Fruit fly (Drosophila melanogaster) whole organism, prepupa: ENCODE results near the gene lilli.

Experiments used
- Blimp-1 ChIP-seq: fragments of 200-800 bp; sonication (Bioruptor generic); optimal IDR thresholded peaks from 3 replicates; lab custom pipeline; 2017; ENCODE audit warnings: missing biosample characterization, missing genetic modification characterization, mild to moderate bottlenecking, moderate library complexity, missing genetic modification reagents
- CG11294 ChIP-seq: fragments of 200-800 bp; sonication (Bioruptor generic); IDR thresholded peaks from 2 replicates; pipeline ENCODE4 v1.3.6; 2022; ENCODE audit warnings: missing biosample characterization, missing genetic modification characterization
- CG11762 ChIP-seq: fragments of 200-800 bp; sonication (Bioruptor generic); optimal IDR thresholded peaks from 3 replicates; lab custom pipeline; 2016; ENCODE audit warnings: missing biosample characterization, missing genetic modification characterization; ENCODE audit not compliant: insufficient read depth
- CG15336 ChIP-seq: fragments of 200-800 bp; sonication (Bioruptor generic); IDR thresholded peaks from 2 replicates; pipeline ENCODE4 v1.3.6; 2022; ENCODE audit warnings: missing biosample characterization, missing genetic modification characterization
- CG1621 ChIP-seq: fragments of 200-800 bp; sonication (Bioruptor generic); optimal IDR thresholded peaks from 3 replicates; lab custom pipeline; 2018; ENCODE audit warnings: missing biosample characterization, mild to moderate bottlenecking, missing genetic modification characterization
- CG34406 ChIP-seq: fragments of 200-800 bp; sonication (Bioruptor generic); optimal IDR thresholded peaks from 3 replicates; lab custom pipeline; 2016; ENCODE audit warnings: missing biosample characterization, missing genetic modification characterization
- CG3919 ChIP-seq: fragments of 200-800 bp; sonication (Bioruptor generic); optimal IDR thresholded peaks from 3 replicates; lab custom pipeline; 2016; ENCODE audit warnings: missing biosample characterization, missing genetic modification characterization
- CG4318 ChIP-seq: fragments of 200-800 bp; sonication (Bioruptor generic); optimal IDR thresholded peaks from 3 replicates; lab custom pipeline; 2017; ENCODE audit warnings: missing biosample characterization, mild to moderate bottlenecking, missing genetic modification characterization
- CG6163 ChIP-seq: fragments of 200-800 bp; sonication (Bioruptor generic); IDR thresholded peaks from 3 replicates; pipeline ENCODE4 v1.3.6; 2022; ENCODE audit warnings: missing biosample characterization, missing genetic modification characterization
- CG6808 ChIP-seq: fragments of 200-800 bp; sonication (Bioruptor generic); optimal IDR thresholded peaks from 3 replicates; lab custom pipeline; 2017; ENCODE audit warnings: missing biosample characterization, missing genetic modification characterization, mild to moderate bottlenecking, moderate library complexity, missing genetic modification reagents
- CG6854 ChIP-seq: fragments of 200-800 bp; sonication (Bioruptor generic); optimal IDR thresholded peaks from 2 replicates; lab custom pipeline; 2017; ENCODE audit warnings: missing biosample characterization, mild to moderate bottlenecking, missing genetic modification characterization
- CG8119 ChIP-seq: fragments of 200-800 bp; sonication (Bioruptor generic); IDR thresholded peaks from 3 replicates; pipeline ENCODE4 v1.3.6; 2022; ENCODE audit warnings: missing biosample characterization, missing genetic modification characterization
- CG8319 ChIP-seq: fragments of 200-800 bp; sonication (Bioruptor generic); optimal IDR thresholded peaks from 3 replicates; lab custom pipeline; 2016; ENCODE audit warnings: missing biosample characterization, missing genetic modification characterization
- CG8632 ChIP-seq: fragments of 200-800 bp; sonication (Bioruptor generic); optimal IDR thresholded peaks from 3 replicates; lab custom pipeline; 2016; ENCODE audit warnings: missing biosample characterization, missing genetic modification characterization
- Eip78C ChIP-seq: fragments of 200-800 bp; sonication (Bioruptor generic); peaks from one replicate; lab custom pipeline; 2016; ENCODE audit warnings: missing biosample characterization, missing genetic modification characterization
- Ets21C ChIP-seq: fragments of 200-800 bp; sonication (Bioruptor generic); optimal IDR thresholded peaks from 3 replicates; lab custom pipeline; 2016; ENCODE audit warnings: missing biosample characterization, missing genetic modification characterization
- Hr4 ChIP-seq: fragments of 200-800 bp; sonication (Bioruptor generic); optimal IDR thresholded peaks from 3 replicates; lab custom pipeline; 2016; ENCODE audit warnings: missing biosample characterization, missing genetic modification characterization
- Lpt ChIP-seq: fragments of 200-800 bp; sonication (Bioruptor generic); optimal IDR thresholded peaks from 3 replicates; lab custom pipeline; 2016; ENCODE audit warnings: missing biosample characterization, missing genetic modification characterization
- Met ChIP-seq: fragments of 200-800 bp; sonication (Bioruptor generic); optimal IDR thresholded peaks from 3 replicates; lab custom pipeline; 2016; ENCODE audit warnings: missing biosample characterization, missing genetic modification characterization
- OdsH ChIP-seq: fragments of 200-800 bp; sonication (Bioruptor generic); optimal IDR thresholded peaks from 3 replicates; lab custom pipeline; 2016; ENCODE audit warnings: missing biosample characterization, missing genetic modification characterization
- Sox14 ChIP-seq: fragments of 200-800 bp; sonication (Bioruptor generic); optimal IDR thresholded peaks from 3 replicates; lab custom pipeline; 2016; ENCODE audit warnings: missing biosample characterization, missing genetic modification characterization
- Sox15 ChIP-seq: fragments of 200-800 bp; sonication (Bioruptor generic); optimal IDR thresholded peaks from 3 replicates; lab custom pipeline; 2016; ENCODE audit warnings: missing biosample characterization, missing genetic modification characterization
- acj6 ChIP-seq: fragments of 200-800 bp; sonication (Bioruptor generic); optimal IDR thresholded peaks from 3 replicates; lab custom pipeline; 2016; ENCODE audit warnings: missing biosample characterization, missing genetic modification characterization
- cyc ChIP-seq: fragments of 200-800 bp; sonication (Bioruptor generic); optimal IDR thresholded peaks from 3 replicates; lab custom pipeline; 2016; ENCODE audit warnings: missing biosample characterization, missing genetic modification characterization
- dac ChIP-seq: fragments of 200-800 bp; sonication (Bioruptor generic); optimal IDR thresholded peaks from 2 replicates; lab custom pipeline; 2017; ENCODE audit warnings: missing biosample characterization, mild to moderate bottlenecking, missing genetic modification characterization
- dsx ChIP-seq: fragments of 200-800 bp; optimal IDR thresholded peaks from 3 replicates; lab custom pipeline; 2019; ENCODE audit warnings: missing biosample characterization, mild to moderate bottlenecking, missing genetic modification characterization, moderate library complexity; ENCODE audit not compliant: poor library complexity, severe bottlenecking
- eg ChIP-seq: fragments of 200-800 bp; sonication (Bioruptor generic); IDR thresholded peaks from 3 replicates; pipeline ENCODE4 v1.3.6; 2022; ENCODE audit warnings: missing biosample characterization, missing genetic modification characterization
- esn ChIP-seq: fragments of 200-800 bp; sonication (Bioruptor generic); optimal IDR thresholded peaks from 2 replicates; lab custom pipeline; 2016; ENCODE audit warnings: missing biosample characterization, mild to moderate bottlenecking, missing genetic modification characterization, moderate library complexity
- fd59A ChIP-seq: fragments of 200-800 bp; sonication (Bioruptor generic); optimal IDR thresholded peaks from 2 replicates; lab custom pipeline; 2017; ENCODE audit warnings: missing biosample characterization, mild to moderate bottlenecking, missing genetic modification characterization, missing genetic modification reagents
- fd85E ChIP-seq: fragments of 200-800 bp; sonication (Bioruptor generic); optimal IDR thresholded peaks from 3 replicates; lab custom pipeline; 2016; ENCODE audit warnings: missing biosample characterization, missing genetic modification characterization
- fkh ChIP-seq: fragments of 200-800 bp; sonication (Bioruptor generic); optimal IDR thresholded peaks from 3 replicates; lab custom pipeline; 2017; ENCODE audit warnings: missing biosample characterization, mild to moderate bottlenecking, missing genetic modification characterization, moderate library complexity
- lz ChIP-seq: fragments of 200-800 bp; sonication (Bioruptor generic); optimal IDR thresholded peaks from 3 replicates; lab custom pipeline; 2016; ENCODE audit warnings: missing biosample characterization, missing genetic modification characterization
- pdm3 ChIP-seq: fragments of 200-800 bp; sonication (Bioruptor generic); optimal IDR thresholded peaks from 3 replicates; lab custom pipeline; 2016; ENCODE audit warnings: missing biosample characterization, missing genetic modification characterization
- salr ChIP-seq, 2 experiments: fragments of 200-800 bp; sonication (Bioruptor generic); optimal IDR thresholded peaks; 3 replicates each; lab custom pipeline; 2016 to 2018; ENCODE audit warnings: missing biosample characterization in 2 of 2, missing genetic modification characterization in 2 of 2, mild to moderate bottlenecking in 1 of 2
- ss ChIP-seq, 2 experiments: fragments of 200-800 bp; sonication (Bioruptor generic); optimal IDR thresholded peaks; 2 replicates in 1 of 2; 3 replicates in 1 of 2; lab custom pipeline; 2017 to 2018; ENCODE audit warnings: mild to moderate bottlenecking in 2 of 2, missing biosample characterization in 2 of 2, missing genetic modification characterization in 2 of 2, moderate library complexity in 1 of 2
- svp ChIP-seq: fragments of 200-800 bp; sonication (Bioruptor generic); peaks from one replicate; lab custom pipeline; 2016; ENCODE audit warnings: missing biosample characterization, missing genetic modification characterization

lilli gene

DNA sequence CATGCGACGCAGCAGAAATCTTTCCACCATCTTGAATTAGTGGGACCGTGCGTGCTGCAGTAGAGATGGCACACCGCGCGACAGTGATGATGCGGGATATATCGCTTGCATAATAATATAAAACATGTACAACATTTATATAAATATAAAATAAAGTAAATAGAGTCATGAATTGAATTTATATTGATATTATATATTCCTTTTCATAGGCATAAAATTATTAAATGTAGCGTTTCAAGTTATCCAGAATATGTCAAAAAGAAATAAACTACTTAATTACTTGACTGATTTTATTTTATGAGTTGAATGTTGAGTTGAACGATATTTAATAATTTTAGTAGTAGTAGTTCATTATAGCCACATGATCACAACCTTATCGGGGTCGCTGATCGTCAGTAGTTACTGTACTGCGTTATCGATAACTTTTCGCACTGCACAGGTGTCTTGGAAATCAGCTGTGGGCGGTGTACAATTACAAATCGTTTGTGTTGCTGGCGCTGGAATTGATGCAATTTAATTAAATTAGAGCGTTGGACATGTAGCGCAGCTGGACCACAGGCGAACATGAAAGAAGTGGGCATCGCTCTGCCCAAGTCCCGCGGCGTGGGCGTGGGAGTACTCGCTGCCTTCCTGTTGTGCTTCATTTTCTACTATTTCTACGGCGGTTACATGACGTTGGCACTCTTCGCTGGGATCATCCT, 102.1 kb downstream of the lilli start, which contains the start of the genes Chd1 and Bem46 (continued):
- TF ChIP-seq ss (GFP tag; optimal IDR thresholded peaks at IDR 0.05; lab: Kevin White, UChicago): no peak
- TF ChIP-seq Sox14 (GFP tag; lab: Kevin White, UChicago): no peak
- TF ChIP-seq CG1621 (tag; lab: Kevin White, UChicago): peak; percentile 68
- TF ChIP-seq cyc (GFP tag; lab: Kevin White, UChicago): peak; percentile 85
- TF ChIP-seq CG6163: peak; percentile 86
- TF ChIP-seq fd59A (GFP tag; lab: Kevin White, UChicago): peak; percentile 64
- peak; percentile 88 for TF ChIP-seq acj6
- TF ChIP-seq dsx: no peak
- no peak for TF ChIP-seq Hr4 (GFP tag; lab: Kevin White, UChicago)
- peak; percentile 72 for TF ChIP-seq CG11762 (GFP tag; lab: Kevin White, UChicago)
- peak; percentile 82 for TF ChIP-seq CG11294 (GFP tag; lab: Robert Waterston, UW)
- TF ChIP-seq Sox15: peak; percentile 90
- peak; percentile 67 for TF ChIP-seq CG15336 (GFP tag; lab: Robert Waterston, UW)
- TF ChIP-seq esn (GFP tag; lab: Kevin White, UChicago): peak; percentile 87
- TF ChIP-seq CG8119 (GFP tag; lab: Robert Waterston, UW): peak; percentile 61
- no peak for TF ChIP-seq CG6808 (GFP tag; lab: Kevin White, UChicago)
- TF ChIP-seq CG8632: no peak
- no peak for TF ChIP-seq Ets21C (GFP tag; lab: Kevin White, UChicago)
- TF ChIP-seq fd85E (GFP tag; lab: Kevin White, UChicago): no peak
- no peak for TF ChIP-seq CG3919 (GFP tag; lab: Kevin White, UChicago)
- peak in 1 of 2 experiments; percentile 69 for TF ChIP-seq salr (GFP tag; optimal IDR thresholded peaks at IDR 0.05; lab: Kevin White, UChicago)
- no peak for TF ChIP-seq pdm3 (GFP tag; lab: Kevin White, UChicago)
- TF ChIP-seq eg (GFP tag; lab: Robert Waterston, UW): peak; percentile 89
- TF ChIP-seq Met (GFP tag; lab: Kevin White, UChicago): no peak
- TF ChIP-seq svp: no peak
- TF ChIP-seq CG8319 (GFP tag; lab: Kevin White, UChicago): no peak
- no peak for TF ChIP-seq fkh (GFP tag; lab: Kevin White, UChicago)
- TF ChIP-seq OdsH (GFP tag; lab: Kevin White, UChicago): no peak
- peak; percentile 83 for TF ChIP-seq CG34406
- peak; percentile 70 for TF ChIP-seq dac (GFP tag; lab: Kevin White, UChicago)
- no peak for TF ChIP-seq CG4318 (GFP tag; lab: Kevin White, UChicago)

DNA sequence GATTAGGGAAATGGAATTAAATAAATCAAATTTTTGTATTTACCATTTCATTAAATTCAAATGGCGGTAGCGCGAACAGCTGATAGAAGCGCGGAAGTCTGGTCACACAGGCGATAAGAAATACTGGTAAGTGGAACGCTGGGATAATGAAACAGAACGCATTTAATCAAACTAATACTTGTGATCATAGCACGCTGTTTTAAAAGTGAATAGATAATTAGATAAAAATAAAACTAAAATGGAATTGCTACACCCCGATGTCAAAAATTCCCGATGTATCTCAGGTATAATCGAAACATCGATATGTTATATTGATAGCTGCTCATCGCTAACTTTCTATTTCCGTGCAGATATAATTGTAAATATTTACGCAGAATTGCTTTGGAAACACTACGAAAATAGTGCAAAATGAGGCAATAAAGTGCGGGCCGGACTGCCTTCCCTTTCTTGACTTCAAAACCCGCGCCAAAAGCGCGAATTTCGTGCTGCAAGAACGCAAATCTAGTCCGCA, 107.0 kb downstream of the lilli start, which contains the start of the genes okr and CG3558:
TSS of gene okr (minus strand) at position 96 of the 511 bp plus-strand sequence.
TSS of gene CG3558 (plus strand) at position 207 of the 511 bp plus-strand sequence.
- no peak for TF ChIP-seq CG11762 (GFP tag; lab: Kevin White, UChicago)
- peak; percentile 13 for TF ChIP-seq lz (GFP tag; lab: Kevin White, UChicago)
- peak; percentile 75 for TF ChIP-seq Eip78C (GFP tag; lab: Kevin White, UChicago)
- TF ChIP-seq fkh (GFP tag; lab: Kevin White, UChicago): peak; percentile 71
- TF ChIP-seq Blimp-1 (GFP tag; lab: Kevin White, UChicago): peak; percentile 79
- peak; percentile 32 for TF ChIP-seq esn (GFP tag; lab: Kevin White, UChicago)

DNA sequence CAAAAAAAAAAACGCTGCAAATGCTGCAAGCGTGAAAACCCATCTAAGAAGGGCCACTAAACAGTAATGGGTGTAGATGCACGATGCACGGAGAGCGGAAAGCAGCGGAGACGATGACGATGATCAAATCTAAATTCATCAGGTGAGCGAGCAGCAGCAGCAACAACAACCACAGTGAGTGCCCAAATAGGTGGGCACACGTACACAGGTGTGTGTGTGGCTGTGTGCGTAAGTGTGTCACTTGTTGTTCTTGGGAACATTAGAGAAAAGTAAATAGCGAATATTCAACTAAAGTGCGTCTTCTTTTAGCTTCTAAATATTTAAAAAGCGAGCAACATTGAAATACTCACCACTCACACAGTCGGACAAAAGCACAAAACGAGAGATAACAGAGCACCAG, 107.5 kb downstream of the lilli start:
- TF ChIP-seq fkh (GFP tag; lab: Kevin White, UChicago) (peak; percentile 60), CG6854 (GFP tag; lab: Kevin White, UChicago) (no peak), CG34406 (no peak), Lpt (no peak)
